Worm (Caenorhabditis elegans) whole organism, late embryonic: ENCODE measurements around the gene F39F10.2.
"Not testable (repeated sequence)": the region's sequence is repeated elsewhere in the genome, so short reads cannot be mapped to it uniquely, and the experiment has no call there.

ENCODE experiments used
- C08G9.2 ChIP-seq: sonication (generic microtip); optimal IDR thresholded peaks from 2 replicates; lab custom pipeline; 2016; ENCODE audit warnings: mild to moderate bottlenecking, missing genetic modification characterization, moderate library complexity, missing compliant biosample characterization
- F13H6.1 ChIP-seq: sonication (generic microtip); optimal IDR thresholded peaks from 2 replicates; lab custom pipeline; 2016; ENCODE audit warnings: missing genetic modification characterization, missing compliant biosample characterization
- K02D7.2 ChIP-seq: sonication (generic microtip); optimal IDR thresholded peaks from 2 replicates; lab custom pipeline; 2017; ENCODE audit warnings: mild to moderate bottlenecking, missing genetic modification characterization, missing compliant biosample characterization
- Y22D7AL.16 ChIP-seq: sonication (generic microtip); optimal IDR thresholded peaks from 2 replicates; lab custom pipeline; 2016; ENCODE audit warnings: missing genetic modification characterization, missing compliant biosample characterization
- ahr-1 ChIP-seq: sonication (generic microtip); optimal IDR thresholded peaks from 2 replicates; lab custom pipeline; 2016; ENCODE audit warnings: missing genetic modification characterization, missing compliant biosample characterization
- ama-1 ChIP-seq: fragments of 150-350 bp; optimal IDR thresholded peaks from 2 replicates; lab custom pipeline; 2014
- ceh-14 ChIP-seq: sonication (generic microtip); optimal IDR thresholded peaks from 2 replicates; lab custom pipeline; 2016; ENCODE audit warnings: missing genotype, missing genetic modification characterization, missing compliant biosample characterization
- ceh-30 ChIP-seq: fragments of 150-350 bp; optimal IDR thresholded peaks from 2 replicates; lab custom pipeline; 2014; ENCODE audit warnings: missing biosample characterization, missing genetic modification characterization
- ceh-45 ChIP-seq: fragments of 200-800 bp; sonication (Bioruptor generic); IDR thresholded peaks from 2 replicates; pipeline ENCODE4 v1.3.6; 2022; ENCODE audit warnings: missing genetic modification reagents, missing genetic modification characterization, missing compliant biosample characterization
- ceh-48 ChIP-seq: sonication (generic microtip); optimal IDR thresholded peaks from 2 replicates; lab custom pipeline; 2016; ENCODE audit warnings: missing genetic modification characterization, inconsistent platforms, missing compliant biosample characterization
- che-1 ChIP-seq: sonication (generic microtip); optimal IDR thresholded peaks from 2 replicates; lab custom pipeline; 2016; ENCODE audit warnings: mild to moderate bottlenecking, missing genetic modification characterization, missing compliant biosample characterization
- dve-1 ChIP-seq: sonication (generic microtip); optimal IDR thresholded peaks from 2 replicates; lab custom pipeline; 2017; ENCODE audit warnings: antibody characterized with exemption, mild to moderate bottlenecking, missing genetic modification characterization, missing compliant biosample characterization
- elt-2 ChIP-seq: sonication (generic microtip); optimal IDR thresholded peaks from 2 replicates; lab custom pipeline; 2016; ENCODE audit warnings: missing genetic modification reagents, missing genetic modification characterization, missing compliant biosample characterization
- elt-4 ChIP-seq: sonication (generic microtip); optimal IDR thresholded peaks from 2 replicates; lab custom pipeline; 2016; ENCODE audit warnings: missing genetic modification characterization, missing compliant biosample characterization
- eyg-1 ChIP-seq: sonication (generic microtip); optimal IDR thresholded peaks from 2 replicates; lab custom pipeline; 2016; ENCODE audit warnings: missing genotype, missing genetic modification characterization, missing compliant biosample characterization
- fax-1 ChIP-seq: sonication (generic microtip); optimal IDR thresholded peaks from 2 replicates; lab custom pipeline; 2016; ENCODE audit warnings: missing genotype, missing genetic modification characterization, missing compliant biosample characterization
- fkh-6 ChIP-seq: sonication (generic microtip); optimal IDR thresholded peaks from 2 replicates; lab custom pipeline; 2016; ENCODE audit warnings: missing genetic modification characterization, missing compliant biosample characterization
- gmeb-2 ChIP-seq: sonication (generic microtip); optimal IDR thresholded peaks from 2 replicates; lab custom pipeline; 2016; ENCODE audit warnings: missing genetic modification characterization, inconsistent platforms, missing compliant biosample characterization
- hlh-13 ChIP-seq: fragments of 200-800 bp; sonication (Bioruptor generic); optimal IDR thresholded peaks from 2 replicates; lab custom pipeline; 2018; ENCODE audit warnings: mild to moderate bottlenecking, missing genetic modification characterization, missing compliant biosample characterization
- hlh-30 ChIP-seq: sonication (generic microtip); optimal IDR thresholded peaks from 2 replicates; lab custom pipeline; 2017; ENCODE audit warnings: antibody characterized with exemption, missing genetic modification characterization, missing compliant biosample characterization; ENCODE audit not compliant: insufficient read depth
- hlh-8 ChIP-seq: sonication (generic microtip); optimal IDR thresholded peaks from 2 replicates; lab custom pipeline; 2016; ENCODE audit warnings: missing genotype, missing genetic modification characterization, missing compliant biosample characterization
- mec-3 ChIP-seq: sonication (generic microtip); optimal IDR thresholded peaks from 2 replicates; lab custom pipeline; 2016; ENCODE audit warnings: borderline replicate concordance, missing genetic modification characterization, missing compliant biosample characterization
- nfya-1 ChIP-seq: sonication (generic microtip); optimal IDR thresholded peaks from 2 replicates; lab custom pipeline; 2017; ENCODE audit warnings: missing genetic modification characterization, mild to moderate bottlenecking, missing compliant biosample characterization, antibody characterized with exemption, moderate library complexity
- nhr-11 ChIP-seq: fragments of 150-350 bp; optimal IDR thresholded peaks from 2 replicates; lab custom pipeline; 2014; ENCODE audit warnings: missing biosample characterization, missing genetic modification characterization
- pat-9 ChIP-seq: fragments of 200-800 bp; sonication (Bioruptor generic); optimal IDR thresholded peaks from 2 replicates; lab custom pipeline; 2018; ENCODE audit warnings: mild to moderate bottlenecking, missing genetic modification characterization, moderate library complexity, missing compliant biosample characterization
- pax-1 ChIP-seq: fragments of 150-350 bp; optimal IDR thresholded peaks from 2 replicates; lab custom pipeline; 2014; ENCODE audit warnings: missing biosample characterization, missing genetic modification characterization
- pha-2 ChIP-seq: sonication (generic microtip); optimal IDR thresholded peaks from 2 replicates; lab custom pipeline; 2017; ENCODE audit warnings: mild to moderate bottlenecking, missing genetic modification characterization, missing compliant biosample characterization
- pha-4 ChIP-seq: fragments of 150-350 bp; optimal IDR thresholded peaks from 2 replicates; lab custom pipeline; 2018; ENCODE audit warnings: missing biosample characterization, missing genetic modification reagents, missing genetic modification characterization
- pqm-1 ChIP-seq: sonication (generic microtip); optimal IDR thresholded peaks from 2 replicates; lab custom pipeline; 2016; ENCODE audit warnings: missing genetic modification characterization, missing compliant biosample characterization
- sdc-2 ChIP-seq: sonication (generic microtip); optimal IDR thresholded peaks from 2 replicates; lab custom pipeline; 2016; ENCODE audit warnings: missing genotype, missing genetic modification characterization, missing compliant biosample characterization
- sox-2 ChIP-seq: fragments of 200-800 bp; sonication (Bioruptor generic); IDR thresholded peaks from 2 replicates; pipeline ENCODE4 v1.3.6; 2022; ENCODE audit warnings: missing genetic modification reagents, missing genetic modification characterization, missing compliant biosample characterization
- syd-9 ChIP-seq: sonication (generic microtip); optimal IDR thresholded peaks from 2 replicates; lab custom pipeline; 2016; ENCODE audit warnings: mild to moderate bottlenecking, missing genetic modification characterization, moderate library complexity, missing compliant biosample characterization
- ttx-3 ChIP-seq: sonication (generic microtip); optimal IDR thresholded peaks from 2 replicates; lab custom pipeline; 2016; ENCODE audit warnings: missing genetic modification reagents, missing genetic modification characterization, missing compliant biosample characterization
- unc-3 ChIP-seq, 2 experiments: fragments of 200-800 bp in 1 of 2; sonication (Bioruptor generic) in 1 of 2; sonication (generic microtip) in 1 of 2; conservative IDR thresholded peaks in 1 of 2; optimal IDR thresholded peaks in 1 of 2; 2 replicates each; pipeline versions ENCODE4 v1.3.6 to Lab custom; 2016 to 2022; ENCODE audit warnings: missing compliant biosample characterization in 2 of 2, missing genetic modification characterization in 2 of 2, missing genetic modification reagents in 1 of 2
- unc-42 ChIP-seq: sonication (generic microtip); optimal IDR thresholded peaks from 2 replicates; lab custom pipeline; 2016; ENCODE audit warnings: missing genotype, missing genetic modification characterization, missing compliant biosample characterization
- unc-86 ChIP-seq: sonication (generic microtip); optimal IDR thresholded peaks from 2 replicates; lab custom pipeline; 2016; ENCODE audit warnings: missing genetic modification characterization, missing compliant biosample characterization
- ztf-16 ChIP-seq: sonication (generic microtip); optimal IDR thresholded peaks from 2 replicates; lab custom pipeline; 2017; ENCODE audit warnings: missing genetic modification characterization, missing compliant biosample characterization

The F39F10.2 gene

DNA sequence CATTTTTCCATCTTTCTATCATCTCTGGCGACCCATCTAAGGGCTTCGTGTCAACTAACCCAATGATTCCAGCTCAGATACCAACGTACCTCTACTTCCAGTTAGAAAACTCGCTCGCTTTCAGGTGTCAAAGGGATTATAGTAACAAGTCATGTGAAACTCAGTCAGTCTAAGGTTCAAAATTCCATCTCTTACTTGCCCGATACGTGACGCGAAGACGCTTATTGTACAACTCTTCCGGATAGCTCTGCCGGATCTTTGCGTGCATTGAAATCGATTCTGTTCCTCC lies 35.6 kb downstream of the F39F10.2 start:
- TF ChIP-seq pha-2 (tag; lab: Kevin White, UChicago), result no peak
- no peak for TF ChIP-seq elt-4 (tag; lab: Kevin White, UChicago)
- TF ChIP-seq unc-86 (tag; lab: Kevin White, UChicago), result no peak
- no peak for TF ChIP-seq dve-1 (tag; lab: Kevin White, UChicago)

DNA sequence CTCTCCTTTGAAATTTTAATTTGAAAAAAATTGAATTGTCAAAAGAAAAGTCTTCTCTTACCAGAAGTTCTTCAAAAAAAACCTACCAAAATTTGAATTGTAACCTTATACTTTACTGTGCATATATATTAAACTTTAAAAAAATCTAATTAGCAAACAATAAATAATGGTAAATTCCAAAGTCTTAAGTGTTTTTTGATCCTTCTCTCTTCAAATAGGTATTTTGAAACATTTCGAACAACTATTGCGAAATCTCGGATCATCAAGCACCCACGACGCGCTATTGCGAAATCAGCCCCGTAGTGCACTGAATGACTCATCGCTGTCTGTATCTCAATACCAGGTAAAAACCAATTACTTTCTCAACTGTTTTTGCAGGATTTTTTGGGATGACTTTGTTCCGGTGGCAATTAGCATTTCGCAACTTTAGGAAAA lies 36.0 kb downstream of the F39F10.2 start:
- no peak for TF ChIP-seq ttx-3 (tag; lab: Kevin White, UChicago)
- TF ChIP-seq ceh-45 (GFP tag; lab: Robert Waterston, UW), result 0 out of 2 replicates have a peak, but pooled peaks have one; percentile 47
- no peak for TF ChIP-seq unc-86 (tag; lab: Kevin White, UChicago)
- peak; percentile 34 for TF ChIP-seq ahr-1 (tag; lab: Kevin White, UChicago)
- no peak for TF ChIP-seq fkh-6 (tag; lab: Kevin White, UChicago)
- TF ChIP-seq ama-1 (lab: Kevin White, UChicago), result peak; percentile 80
- TF ChIP-seq ceh-30 (tag; lab: Kevin White, UChicago), result peak; percentile 9
- no peak for TF ChIP-seq hlh-30 (tag; lab: Kevin White, UChicago)
- no peak for TF ChIP-seq pha-4 (tag; lab: Kevin White, UChicago)

DNA sequence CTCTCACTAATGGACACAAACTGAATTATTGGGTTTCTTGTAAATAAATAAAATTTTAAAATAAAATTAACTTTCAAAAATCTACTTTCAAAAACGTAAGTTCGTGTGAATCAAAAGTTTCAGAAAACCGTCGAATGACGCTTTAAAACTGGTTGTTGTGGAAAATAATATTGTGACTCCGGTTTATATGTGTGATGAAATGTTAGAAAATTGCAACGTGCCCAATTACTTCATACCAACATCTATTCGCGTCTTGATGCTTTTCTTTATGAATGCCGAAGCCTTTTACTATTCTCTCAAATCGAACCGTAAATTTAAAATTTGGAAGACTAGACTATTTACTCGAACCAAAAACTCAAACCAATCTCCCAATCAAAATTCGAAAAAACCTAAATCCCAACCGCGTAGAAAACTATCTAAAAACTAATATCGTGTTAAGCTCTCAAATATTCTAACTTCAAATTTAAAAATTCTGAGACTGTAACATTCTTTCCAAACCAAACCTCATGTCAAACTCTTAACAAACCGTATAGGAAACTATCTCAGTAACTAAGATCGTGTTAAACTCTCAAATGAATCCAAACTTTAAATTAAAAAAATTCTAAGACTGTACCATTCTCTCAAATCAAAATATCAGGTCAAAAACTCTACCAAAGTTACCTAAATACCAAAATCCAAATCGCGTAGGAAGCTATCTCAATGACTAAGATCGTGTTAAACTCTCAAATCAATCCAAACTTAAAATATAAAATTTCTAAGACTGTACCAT lies 36.8 kb downstream of the F39F10.2 start:
- TF ChIP-seq ceh-30 (tag; lab: Kevin White, UChicago), result peak; percentile 25
- TF ChIP-seq pat-9 (tag; lab: Kevin White, UChicago), result no peak
- peak; percentile 34 for TF ChIP-seq dve-1 (tag; lab: Kevin White, UChicago)
- peak; percentile 87 for TF ChIP-seq ama-1 (lab: Kevin White, UChicago)
- TF ChIP-seq F13H6.1 (tag; lab: Kevin White, UChicago), result peak; percentile 17
- peak; percentile 29 for TF ChIP-seq nhr-11 (tag; lab: Kevin White, UChicago)

DNA sequence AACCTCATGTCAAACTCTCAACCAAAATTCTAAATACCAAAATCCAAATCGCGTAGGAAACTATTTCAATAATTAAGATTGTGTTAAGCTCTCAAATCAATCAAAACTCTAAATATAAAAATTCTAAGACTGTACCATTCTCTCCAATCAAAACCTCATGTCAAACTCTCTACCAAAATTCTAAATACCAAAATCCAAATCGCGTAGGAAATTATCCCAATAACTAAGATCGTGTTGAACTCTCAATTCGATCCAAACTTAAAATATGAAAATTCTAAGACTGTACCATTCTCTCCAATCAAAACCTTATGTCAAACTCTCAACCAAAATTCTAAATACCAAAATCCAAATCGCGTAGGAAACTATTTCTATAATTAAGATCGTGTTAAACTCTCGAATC lies 37.7 kb downstream of the F39F10.2 start:
- peak; percentile 64; the same call in 1 of the 2 replicates for TF ChIP-seq unc-3 (GFP tag; conservative IDR thresholded peaks at IDR 0.05; lab: Robert Waterston, UW)
- TF ChIP-seq unc-3 (tag; optimal IDR thresholded peaks at IDR 0.05; lab: Kevin White, UChicago), result not testable (repeated sequence)
- peak; percentile 21 for TF ChIP-seq sox-2 (GFP tag; lab: Robert Waterston, UW)

DNA sequence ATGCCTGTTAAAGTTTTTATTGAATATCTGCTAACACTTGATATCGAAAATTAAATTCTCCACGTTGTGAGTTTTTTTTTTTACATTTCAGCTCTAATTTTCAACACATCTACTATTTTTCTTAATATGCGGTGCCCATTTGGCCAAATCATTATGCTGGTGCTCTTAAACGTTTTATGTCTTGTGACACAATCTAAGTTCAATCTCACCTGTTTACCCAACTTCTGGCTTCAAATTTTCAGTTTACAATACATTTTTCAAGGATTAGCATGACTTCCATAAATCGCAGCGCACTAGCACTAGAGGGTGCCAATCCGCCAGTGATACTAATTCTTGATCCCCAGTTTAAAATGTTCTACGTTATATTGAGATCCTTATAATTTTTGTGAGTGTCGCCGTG lies 47.6 kb downstream of the F39F10.2 start:
- TF ChIP-seq nhr-11 (tag; lab: Kevin White, UChicago), result no peak
- TF ChIP-seq pat-9 (tag; lab: Kevin White, UChicago), result no peak
- no peak for TF ChIP-seq fax-1 (tag; lab: Kevin White, UChicago)
- TF ChIP-seq elt-2 (tag; lab: Kevin White, UChicago), result no peak
- TF ChIP-seq fkh-6 (tag; lab: Kevin White, UChicago), result no peak
- TF ChIP-seq ceh-48 (tag; lab: Kevin White, UChicago), result no peak
- TF ChIP-seq ahr-1 (tag; lab: Kevin White, UChicago), result no peak
- TF ChIP-seq syd-9 (tag; lab: Kevin White, UChicago), result no peak
- TF ChIP-seq nfya-1, result no peak
- no peak for TF ChIP-seq Y22D7AL.16
- no peak for TF ChIP-seq dve-1 (tag; lab: Kevin White, UChicago)
- no peak for TF ChIP-seq sdc-2 (tag; lab: Kevin White, UChicago)
- TF ChIP-seq hlh-30 (tag; lab: Kevin White, UChicago), result no peak

DNA sequence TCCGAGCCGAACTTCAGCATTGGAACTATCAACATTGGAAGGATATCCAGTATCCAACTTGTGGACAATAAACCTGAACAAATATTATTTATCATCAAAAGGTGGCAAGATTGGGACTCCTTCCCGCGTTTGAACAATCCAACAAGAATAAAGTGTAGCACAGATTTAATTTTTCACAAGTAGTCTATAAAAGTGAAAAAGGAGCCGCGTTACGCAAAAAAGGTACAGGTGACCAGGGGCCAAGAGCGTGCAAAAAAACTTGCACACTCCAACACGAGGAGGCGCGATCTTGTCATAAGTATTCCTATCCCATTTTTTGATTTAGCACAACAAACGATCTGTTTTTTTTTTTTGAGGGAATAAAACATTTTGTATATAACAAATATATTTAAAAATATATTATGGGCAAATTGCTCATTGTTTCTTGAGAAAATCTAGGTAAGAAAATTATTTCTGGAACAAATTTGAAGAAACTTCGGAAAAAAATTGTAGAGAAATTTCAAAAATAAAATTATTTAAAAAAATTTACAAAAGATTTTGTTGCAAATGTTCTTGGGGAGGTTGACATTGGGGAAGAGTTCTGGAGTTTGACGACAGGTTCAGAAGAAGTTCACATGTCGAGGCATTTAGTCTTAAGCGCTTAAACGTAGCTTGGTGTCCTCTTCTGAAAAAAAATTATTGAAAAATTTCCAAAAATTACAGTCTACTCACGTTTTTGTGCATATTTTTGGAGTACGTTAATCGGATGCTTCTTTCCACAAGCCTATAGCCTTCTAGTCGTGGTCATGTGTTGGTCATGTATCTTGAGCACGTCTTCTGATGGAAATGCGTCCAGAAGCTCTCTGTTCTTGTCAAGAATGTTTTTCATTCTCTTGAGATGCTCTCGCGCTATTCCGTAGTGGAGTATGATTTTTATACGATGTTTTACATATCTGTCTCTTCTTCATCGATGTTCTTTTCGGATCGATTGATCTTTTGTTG lies 49.5 kb downstream of the F39F10.2 start:
- no peak for TF ChIP-seq ztf-16 (tag; lab: Kevin White, UChicago)
- no peak for TF ChIP-seq pqm-1 (tag; lab: Kevin White, UChicago)
- no peak for TF ChIP-seq unc-42 (tag; lab: Kevin White, UChicago)
- peak; percentile 71 for TF ChIP-seq gmeb-2
- TF ChIP-seq C08G9.2 (tag; lab: Kevin White, UChicago), result no peak
- TF ChIP-seq mec-3 (tag; lab: Kevin White, UChicago), result no peak
- TF ChIP-seq che-1, result peak; percentile 75
- no peak for TF ChIP-seq ceh-14 (tag; lab: Kevin White, UChicago)
- no peak for TF ChIP-seq elt-2 (tag; lab: Kevin White, UChicago)
- TF ChIP-seq hlh-13 (GFP tag; lab: Kevin White, UChicago), result no peak
- no peak for TF ChIP-seq ttx-3 (tag; lab: Kevin White, UChicago)
- TF ChIP-seq pax-1 (tag; lab: Kevin White, UChicago), result peak; percentile 86
- TF ChIP-seq K02D7.2, result no peak
- TF ChIP-seq hlh-30 (tag; lab: Kevin White, UChicago), result no peak
- TF ChIP-seq hlh-8 (tag; lab: Kevin White, UChicago), result peak; percentile 20
- no peak for TF ChIP-seq eyg-1
